Worm (Caenorhabditis elegans) whole organism, L4/young adult: ENCODE measurements around the gene D1025.10.

Experiments
- W03F9.2 ChIP-seq: fragments of 150-350 bp; optimal IDR thresholded peaks from 2 replicates; lab custom pipeline; 2014; ENCODE audit warnings: missing biosample characterization, missing genetic modification characterization
- him-1 ChIP-seq: sonication (generic microtip); optimal IDR thresholded peaks from 2 replicates; lab custom pipeline; 2016; ENCODE audit warnings: missing genotype, missing genetic modification reagents, missing genetic modification characterization, missing compliant biosample characterization

DNA sequence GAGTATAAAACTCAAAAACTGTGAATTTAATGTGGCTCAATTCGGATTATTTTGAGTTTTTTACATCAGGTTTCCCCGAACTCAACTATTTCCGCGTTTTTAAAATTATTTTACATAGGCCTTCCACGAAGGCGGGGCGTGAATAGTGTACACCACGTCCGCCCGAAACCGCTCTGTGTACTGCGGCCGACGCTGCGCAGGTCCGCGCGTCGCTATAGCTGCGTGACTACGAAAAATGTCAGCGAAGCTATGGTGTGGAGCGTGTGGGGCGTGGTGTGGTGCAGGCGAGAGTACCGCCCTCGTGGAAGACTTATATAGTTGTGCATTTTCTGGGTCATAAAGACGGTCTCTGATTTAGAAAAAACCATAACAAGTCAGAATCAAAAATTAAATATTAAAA lies 1.2 kb downstream of the D1025.10 start:
- TF ChIP-seq him-1 (tag; lab: Kevin White, UChicago) (no peak), W03F9.2 (tag; lab: Kevin White, UChicago) (no peak)
